Fruit fly (Drosophila melanogaster) whole organism, embryonic: ENCODE data around the gene CG18749.

Experiments used
- ATbp ChIP-seq: fragments of 200-800 bp; sonication (Bioruptor generic); optimal IDR thresholded peaks from 2 replicates; lab custom pipeline; 2017; ENCODE audit warnings: missing biosample characterization, mild to moderate bottlenecking, missing genetic modification characterization, missing genetic modification reagents
- Atf3 ChIP-seq: fragments of 200-800 bp; sonication (Bioruptor generic); optimal IDR thresholded peaks from 3 replicates; lab custom pipeline; 2016; ENCODE audit warnings: missing biosample characterization, missing genetic modification characterization
- CG11247 ChIP-seq: fragments of 200-800 bp; sonication (Bioruptor generic); IDR thresholded peaks from 2 replicates; pipeline ENCODE4 v1.3.6; 2022; ENCODE audit warnings: missing biosample characterization, missing genetic modification characterization
- CG12299 ChIP-seq: fragments of 200-800 bp; sonication (Bioruptor generic); optimal IDR thresholded peaks from 2 replicates; lab custom pipeline; 2018; ENCODE audit warnings: missing biosample characterization, mild to moderate bottlenecking, missing genetic modification characterization
- CG13775 ChIP-seq: fragments of 200-800 bp; sonication (Bioruptor generic); optimal IDR thresholded peaks from 3 replicates; lab custom pipeline; 2017; ENCODE audit warnings: missing biosample characterization, mild to moderate bottlenecking, missing genetic modification characterization
- CG14667 ChIP-seq: fragments of 200-800 bp; sonication (Bioruptor generic); IDR thresholded peaks from 2 replicates; pipeline ENCODE4 v1.3.6; 2022; ENCODE audit warnings: missing biosample characterization, missing genetic modification characterization
- CG17829 ChIP-seq: fragments of 200-800 bp; optimal IDR thresholded peaks from 2 replicates; lab custom pipeline; 2019; ENCODE audit warnings: missing biosample characterization, mild to moderate bottlenecking, missing genetic modification characterization, moderate library complexity
- CG18764 ChIP-seq: fragments of 200-800 bp; sonication (Bioruptor generic); optimal IDR thresholded peaks from 3 replicates; lab custom pipeline; 2016; ENCODE audit warnings: missing biosample characterization, missing genetic modification characterization
- CG2678 ChIP-seq: fragments of 200-800 bp; sonication (Bioruptor generic); optimal IDR thresholded peaks from 3 replicates; lab custom pipeline; 2019; ENCODE audit warnings: missing biosample characterization, mild to moderate bottlenecking, missing genetic modification characterization, moderate library complexity
- CG31365 ChIP-seq: fragments of 200-800 bp; sonication (Bioruptor generic); optimal IDR thresholded peaks from 2 replicates; lab custom pipeline; 2018; ENCODE audit warnings: missing biosample characterization, mild to moderate bottlenecking, missing genetic modification characterization
- CG31388 ChIP-seq: fragments of 200-800 bp; sonication (Bioruptor generic); optimal IDR thresholded peaks from 2 replicates; lab custom pipeline; 2016; ENCODE audit warnings: missing biosample characterization, missing genetic modification characterization
- CG3281 ChIP-seq: fragments of 200-800 bp; sonication (Bioruptor generic); optimal IDR thresholded peaks from 3 replicates; lab custom pipeline; 2017; ENCODE audit warnings: missing biosample characterization, mild to moderate bottlenecking, missing genetic modification characterization
- CG4854 ChIP-seq: fragments of 200-800 bp; sonication (Bioruptor generic); optimal IDR thresholded peaks from 2 replicates; lab custom pipeline; 2016; ENCODE audit warnings: missing biosample characterization, missing genetic modification characterization, inconsistent platforms
- CG6765 ChIP-seq: fragments of 200-800 bp; sonication (Bioruptor generic); optimal IDR thresholded peaks from 3 replicates; lab custom pipeline; 2017; ENCODE audit warnings: missing biosample characterization, mild to moderate bottlenecking, missing genetic modification characterization
- CG7357 ChIP-seq: fragments of 200-800 bp; sonication (Bioruptor generic); IDR thresholded peaks from 3 replicates; pipeline ENCODE4 v1.3.6; 2022; ENCODE audit warnings: missing biosample characterization, missing genetic modification characterization
- CG8290 ChIP-seq, 3 experiments: fragments of 200-800 bp; sonication (Bioruptor generic); optimal IDR thresholded peaks; 2 replicates each; lab custom pipeline; 2016 to 2019; ENCODE audit warnings: missing biosample characterization in 3 of 3, missing genetic modification characterization in 3 of 3, mild to moderate bottlenecking in 2 of 3, moderate library complexity in 1 of 3
- CG8924 ChIP-seq: fragments of 200-800 bp; optimal IDR thresholded peaks from 3 replicates; lab custom pipeline; 2019; ENCODE audit warnings: missing biosample characterization, mild to moderate bottlenecking, missing genetic modification characterization, moderate library complexity
- D ChIP-seq, 2 experiments: fragments of 200-800 bp in 1 of 2; fragments of >200 bp in 1 of 2; sonication (Bioruptor generic) in 1 of 2; optimal IDR thresholded peaks; 2 replicates in 1 of 2; 3 replicates in 1 of 2; lab custom pipeline; 2017; ENCODE audit warnings: mild to moderate bottlenecking in 1 of 2, missing biosample characterization in 1 of 2, missing genetic modification characterization in 1 of 2, missing genetic modification reagents in 1 of 2
- Dip2 ChIP-seq: fragments of 200-800 bp; sonication (Bioruptor generic); IDR thresholded peaks from 2 replicates; pipeline ENCODE4 v1.3.6; 2022; ENCODE audit warnings: missing biosample characterization, missing genetic modification characterization
- Drgx ChIP-seq: fragments of 200-800 bp; sonication (Bioruptor generic); IDR thresholded peaks from 2 replicates; pipeline ENCODE4 v1.3.6; 2022; ENCODE audit warnings: missing biosample characterization, missing genetic modification characterization
- Ets65A ChIP-seq: fragments of 200-800 bp; sonication (Bioruptor generic); peaks from one replicate; lab custom pipeline; 2016; ENCODE audit warnings: missing biosample characterization, missing genetic modification characterization
- Gug ChIP-seq: fragments of 200-800 bp; sonication (Bioruptor generic); IDR thresholded peaks from 4 replicates; pipeline ENCODE4 v1.3.6; 2022; ENCODE audit warnings: missing biosample characterization, missing genetic modification characterization
- Hmr ChIP-seq: fragments of 200-800 bp; sonication (Bioruptor generic); optimal IDR thresholded peaks from 3 replicates; lab custom pipeline; 2017; ENCODE audit warnings: mild to moderate bottlenecking, missing biosample characterization, missing genetic modification reagents, missing genetic modification characterization
- MBD-R2 ChIP-seq: fragments of 200-800 bp; sonication (Bioruptor generic); IDR thresholded peaks from 2 replicates; pipeline ENCODE4 v1.3.6; 2022; ENCODE audit warnings: missing biosample characterization, missing genetic modification characterization
- MESR4 ChIP-seq: fragments of 200-800 bp; sonication (Bioruptor generic); optimal IDR thresholded peaks from 2 replicates; lab custom pipeline; 2018; ENCODE audit warnings: missing biosample characterization, mild to moderate bottlenecking, missing genetic modification characterization, moderate library complexity
- Med ChIP-seq: fragments of 200-800 bp; sonication (Bioruptor generic); peaks from one replicate; lab custom pipeline; 2016; ENCODE audit warnings: missing biosample characterization, missing genetic modification characterization, mild to moderate bottlenecking, inconsistent platforms, moderate library complexity
- Nf-YA ChIP-seq: fragments of 200-800 bp; sonication (Bioruptor generic); IDR thresholded peaks from 2 replicates; pipeline ENCODE4 v1.3.6; 2022; ENCODE audit warnings: missing biosample characterization, missing genetic modification characterization
- Nf-YB ChIP-seq: fragments of 200-800 bp; sonication (Bioruptor generic); optimal IDR thresholded peaks from 3 replicates; lab custom pipeline; 2019; ENCODE audit warnings: missing biosample characterization, mild to moderate bottlenecking, missing genetic modification characterization, moderate library complexity
- NfI ChIP-seq: fragments of 200-800 bp; sonication (Bioruptor generic); optimal IDR thresholded peaks from 3 replicates; lab custom pipeline; 2018; ENCODE audit warnings: missing biosample characterization, mild to moderate bottlenecking, missing genetic modification characterization, moderate library complexity
- Poxn ChIP-seq: fragments of 200-800 bp; sonication (Bioruptor generic); IDR thresholded peaks from 2 replicates; pipeline ENCODE4 v1.3.6; 2022; ENCODE audit warnings: missing biosample characterization, missing genetic modification characterization
- Tbp ChIP-seq: fragments of >200 bp; optimal IDR thresholded peaks from 2 replicates; lab custom pipeline; 2018; ENCODE audit warnings: missing biosample characterization, missing genetic modification characterization
- Trl ChIP-seq, 3 experiments: fragments of >200 bp in 2 of 3; fragments of 200-800 bp in 1 of 3; sonication (Bioruptor generic) in 1 of 3; optimal IDR thresholded peaks; 2 replicates in 1 of 3; 3 replicates in 2 of 3; lab custom pipeline; 2016 to 2017; ENCODE audit warnings: missing biosample characterization in 1 of 3, missing genetic modification characterization in 1 of 3
- Xrp1 ChIP-seq: fragments of 200-800 bp; sonication (Bioruptor generic); IDR thresholded peaks from 2 replicates; pipeline ENCODE4 v1.3.6; 2022; ENCODE audit warnings: missing biosample characterization, missing genetic modification characterization
- ci ChIP-seq: fragments of 200-800 bp; sonication (Bioruptor generic); IDR thresholded peaks from 3 replicates; pipeline ENCODE4 v1.3.6; 2022; ENCODE audit warnings: missing biosample characterization, missing genetic modification characterization
- eve ChIP-seq, 2 experiments: fragments of >200 bp; optimal IDR thresholded peaks; 2 replicates each; lab custom pipeline; 2017; ENCODE audit warnings: missing biosample characterization in 2 of 2, missing genetic modification characterization in 2 of 2
- fd64A ChIP-seq: fragments of 200-800 bp; sonication (Bioruptor generic); optimal IDR thresholded peaks from 3 replicates; lab custom pipeline; 2018; ENCODE audit warnings: missing biosample characterization, mild to moderate bottlenecking, missing genetic modification characterization
- ftz-f1 ChIP-seq: fragments of 200-800 bp; sonication (Bioruptor generic); optimal IDR thresholded peaks from 2 replicates; lab custom pipeline; 2016; ENCODE audit warnings: missing biosample characterization, missing genetic modification characterization
- gsb ChIP-seq: fragments of 200-800 bp; sonication (Bioruptor generic); IDR thresholded peaks from 2 replicates; pipeline ENCODE4 v1.3.6; 2022; ENCODE audit warnings: missing biosample characterization, missing genetic modification characterization
- pb ChIP-seq: fragments of 200-800 bp; sonication (Bioruptor generic); optimal IDR thresholded peaks from 3 replicates; lab custom pipeline; 2016; ENCODE audit warnings: missing biosample characterization, missing genetic modification characterization
- peb ChIP-seq: fragments of 200-800 bp; sonication (Bioruptor generic); IDR thresholded peaks from 2 replicates; pipeline ENCODE4 v1.3.6; 2022; ENCODE audit warnings: missing biosample characterization, missing genetic modification characterization
- row ChIP-seq: fragments of 200-800 bp; sonication (Bioruptor generic); IDR thresholded peaks from 3 replicates; pipeline ENCODE4 v1.3.6; 2022; ENCODE audit warnings: missing biosample characterization, missing genetic modification characterization
- slbo ChIP-seq: fragments of 200-800 bp; sonication (Bioruptor generic); IDR thresholded peaks from 2 replicates; pipeline ENCODE4 v1.3.6; 2022; ENCODE audit warnings: missing biosample characterization, missing genetic modification characterization
- slp2 ChIP-seq: fragments of 200-800 bp; sonication (Bioruptor generic); optimal IDR thresholded peaks from 2 replicates; lab custom pipeline; 2016; ENCODE audit warnings: missing biosample characterization, missing genetic modification characterization
- sqz ChIP-seq: fragments of 200-800 bp; sonication (Bioruptor generic); optimal IDR thresholded peaks from 3 replicates; lab custom pipeline; 2018; ENCODE audit warnings: missing biosample characterization, mild to moderate bottlenecking, missing genetic modification characterization
- unc-4 ChIP-seq: fragments of 200-800 bp; sonication (Bioruptor generic); IDR thresholded peaks from 2 replicates; pipeline ENCODE4 v1.3.6; 2022; ENCODE audit warnings: missing biosample characterization, missing genetic modification characterization; ENCODE audit not compliant: partially characterized antibody

CG18749 gene

dm6 chr3R:8256040-8256439 is 12.2 kb downstream of the CG18749 start (continued):
- TF ChIP-seq slbo (GFP tag; lab: Robert Waterston, UW) (no peak), Med (GFP tag; lab: Kevin White, UChicago) (peak; percentile 83), Tbp (GFP tag; lab: Kevin White, UChicago) (no peak), CG2678 (peak; percentile 61), gsb (GFP tag; lab: Robert Waterston, UW) (peak; percentile 37; the same call in 1 of the 2 replicates), fd64A (GFP tag; lab: Kevin White, UChicago) (no peak), Drgx (peak; percentile 67; the same call in 1 of the 2 replicates)

dm6 chr3R:8261634-8262033 is 17.8 kb downstream of the CG18749 start:
- TF ChIP-seq CG31365 (tag; lab: Kevin White, UChicago): no peak
- TF ChIP-seq Trl (optimal IDR thresholded peaks at IDR 0.05; lab: Kevin White, UChicago): peak in 1 of 2 experiments; percentile 74
- TF ChIP-seq Trl (GFP tag; optimal IDR thresholded peaks at IDR 0.05; lab: Kevin White, UChicago): no peak

- TF ChIP-seq ci (GFP tag; lab: Robert Waterston, UW) (peak; percentile 69), CG8290 (GFP tag; optimal IDR thresholded peaks at IDR 0.05; lab: Kevin White, UChicago) (peak; percentile 24), CG8290 (tag; optimal IDR thresholded peaks at IDR 0.05; lab: Kevin White, UChicago) (peak in 1 of 2 experiments; percentile 30), CG3281 (GFP tag; lab: Kevin White, UChicago) (peak; percentile 76), CG7357 (GFP tag; lab: Robert Waterston, UW) (peak; percentile 66; the same call in 2 of the 3 replicates), row (peak; percentile 93), CG11247 (GFP tag; lab: Robert Waterston, UW) (peak; percentile 74), CG12299 (tag; lab: Kevin White, UChicago) (peak; percentile 30), sqz (GFP tag; lab: Kevin White, UChicago) (no peak), CG14667 (peak; percentile 81), D (optimal IDR thresholded peaks at IDR 0.05; lab: Kevin White, UChicago) (no peak), D (GFP tag; optimal IDR thresholded peaks at IDR 0.05; lab: Kevin White, UChicago) (peak; percentile 70), CG4854 (no peak), ftz-f1 (no peak), Poxn (peak; percentile 54; the same call in 1 of the 2 replicates), Xrp1 (GFP tag; lab: Robert Waterston, UW) (peak; percentile 71), NfI (peak; percentile 82), Atf3 (no peak), unc-4 (no peak), CG13775 (peak; percentile 89), MESR4 (GFP tag; lab: Kevin White, UChicago) (peak; percentile 42), Hmr (peak; percentile 80), CG31388 (GFP tag; lab: Kevin White, UChicago) (peak; percentile 29), eve (GFP tag; optimal IDR thresholded peaks at IDR 0.05; lab: Kevin White, UChicago) (no peak), CG17829 (peak; percentile 81), MBD-R2 (GFP tag; lab: Robert Waterston, UW) (peak; percentile 78), CG6765 (GFP tag; lab: Kevin White, UChicago) (peak; percentile 56), CG8924 (tag; lab: Kevin White, UChicago) (peak; percentile 81), Nf-YB (GFP tag; lab: Kevin White, UChicago) (peak; percentile 51), peb (GFP tag; lab: Robert Waterston, UW) (peak; percentile 32; the same call in 1 of the 2 replicates), Gug (GFP tag; lab: Robert Waterston, UW) (peak; percentile 93), pb (GFP tag; lab: Kevin White, UChicago) (no peak), slp2 (no peak), ATbp (GFP tag; lab: Kevin White, UChicago) (peak; percentile 38), Nf-YA (peak; percentile 16; the same call in 1 of the 2 replicates), CG18764 (GFP tag; lab: Kevin White, UChicago) (peak; percentile 66), Dip2 (GFP tag; lab: Robert Waterston, UW) (no peak), Ets65A (peak; percentile 97)
Measured at dm6 chr3R:8264302-8265080, 20.6 kb downstream of the CG18749 start, which contains the start of the genes RPA1 and Mcm2. TSS of gene RPA1 (minus strand) at chr3R:8264451. TSS of gene Mcm2 (plus strand) at chr3R:8264970.
